Worm (Caenorhabditis elegans) whole organism, L4 larva: ENCODE results near the gene Y39B6A.69.
A peak's percentile ranks its signal among the peaks of the same experiment; 100 is the strongest.

Experiments
- D1046.2 ChIP-seq: fragments of 200-800 bp; sonication (Bioruptor generic); IDR thresholded peaks from 2 replicates; pipeline ENCODE4 v1.3.6; 2022; ENCODE audit warnings: missing genetic modification characterization, missing compliant biosample characterization
- F26F4.8 ChIP-seq: fragments of 200-800 bp; sonication (Bioruptor generic); conservative IDR thresholded peaks from 2 replicates; pipeline ENCODE4 v1.3.6; 2022; ENCODE audit warnings: missing genetic modification characterization, missing compliant biosample characterization
- F37D6.2 ChIP-seq: sonication (generic microtip); optimal IDR thresholded peaks from 2 replicates; lab custom pipeline; 2016; ENCODE audit warnings: mild to moderate bottlenecking, missing genetic modification characterization, missing compliant biosample characterization
- F44E2.7 ChIP-seq: fragments of 200-800 bp; sonication (Bioruptor generic); IDR thresholded peaks from 2 replicates; pipeline ENCODE4 v2.1.2; 2022; ENCODE audit warnings: missing genetic modification characterization, missing compliant biosample characterization
- F49E8.2 ChIP-seq: sonication (generic microtip); optimal IDR thresholded peaks from 2 replicates; lab custom pipeline; 2016; ENCODE audit warnings: missing compliant biosample characterization, mild to moderate bottlenecking, missing genetic modification characterization, borderline replicate concordance
- T20F7.1 ChIP-seq: fragments of 200-800 bp; sonication (Bioruptor generic); optimal IDR thresholded peaks from 2 replicates; lab custom pipeline; 2018; ENCODE audit warnings: mild to moderate bottlenecking, missing genetic modification characterization, missing compliant biosample characterization
- Y105C5A.15 ChIP-seq: fragments of 200-800 bp; sonication (Bioruptor generic); IDR thresholded peaks from 2 replicates; pipeline ENCODE4 v1.3.6; 2022; ENCODE audit warnings: missing genetic modification characterization, missing compliant biosample characterization
- Y48G9A.11 ChIP-seq: fragments of 200-800 bp; sonication (Bioruptor generic); IDR thresholded peaks from 2 replicates; pipeline ENCODE4 v1.3.6; 2022; ENCODE audit warnings: missing genetic modification reagents, missing genetic modification characterization, missing compliant biosample characterization
- ZK337.2 ChIP-seq: fragments of 200-800 bp; sonication (Bioruptor generic); IDR thresholded peaks from 2 replicates; pipeline ENCODE4 v1.3.6; 2022; ENCODE audit warnings: missing genetic modification reagents, missing genetic modification characterization, missing compliant biosample characterization
- aha-1 ChIP-seq: fragments of 150-350 bp; peaks from one replicate; lab custom pipeline; 2014; ENCODE audit warnings: missing biosample characterization, missing genetic modification characterization
- ceh-32 ChIP-seq: sonication (generic microtip); optimal IDR thresholded peaks from 2 replicates; lab custom pipeline; 2016; ENCODE audit warnings: mild to moderate bottlenecking, missing genetic modification characterization, missing compliant biosample characterization; ENCODE audit not compliant: poor library complexity
- ceh-62 ChIP-seq: sonication (generic microtip); optimal IDR thresholded peaks from 2 replicates; lab custom pipeline; 2017; ENCODE audit warnings: missing biosample characterization, missing genetic modification characterization
- ces-1 ChIP-seq: fragments of 150-350 bp; sonication (generic microtip); optimal IDR thresholded peaks from 4 replicates; lab custom pipeline; 2014; ENCODE audit warnings: missing biosample characterization, missing genetic modification reagents, missing genetic modification characterization
- cey-2 ChIP-seq: sonication (generic microtip); optimal IDR thresholded peaks from 3 replicates; lab custom pipeline; 2017; ENCODE audit warnings: missing genetic modification characterization, mild to moderate bottlenecking, missing compliant biosample characterization, antibody characterized with exemption, borderline replicate concordance; ENCODE audit not compliant: insufficient read depth
- ctbp-1 ChIP-seq: fragments of 200-800 bp; sonication (Bioruptor generic); IDR thresholded peaks from 2 replicates; pipeline ENCODE4 v1.3.6; 2022; ENCODE audit warnings: missing genetic modification reagents, missing genetic modification characterization, missing compliant biosample characterization
- daf-12 ChIP-seq: fragments of 150-350 bp; optimal IDR thresholded peaks from 2 replicates; lab custom pipeline; 2014; ENCODE audit warnings: missing biosample characterization, missing genetic modification reagents, missing genetic modification characterization
- dmd-8 ChIP-seq: fragments of 200-800 bp; sonication (Bioruptor generic); IDR thresholded peaks from 2 replicates; pipeline ENCODE4 v1.3.6; 2022; ENCODE audit warnings: missing genetic modification characterization, missing compliant biosample characterization
- dpl-1 ChIP-seq: fragments of 150-350 bp; optimal IDR thresholded peaks from 2 replicates; lab custom pipeline; 2014; ENCODE audit warnings: missing biosample characterization, missing genetic modification reagents, missing genetic modification characterization
- dve-1 ChIP-seq: sonication (generic microtip); optimal IDR thresholded peaks from 2 replicates; lab custom pipeline; 2017; ENCODE audit warnings: antibody characterized with exemption, mild to moderate bottlenecking, missing genetic modification characterization, missing compliant biosample characterization; ENCODE audit not compliant: insufficient read depth
- egl-27 ChIP-seq: sonication (generic microtip); optimal IDR thresholded peaks from 3 replicates; lab custom pipeline; 2017; ENCODE audit warnings: missing biosample characterization, missing genetic modification reagents, missing genetic modification characterization
- egl-43 ChIP-seq: fragments of 200-800 bp; sonication (Bioruptor generic); IDR thresholded peaks from 2 replicates; pipeline ENCODE4 v1.3.6; 2022; ENCODE audit warnings: missing genetic modification reagents, missing genetic modification characterization, missing compliant biosample characterization
- fkh-10 ChIP-seq: fragments of 150-350 bp; optimal IDR thresholded peaks from 2 replicates; lab custom pipeline; 2014; ENCODE audit warnings: missing biosample characterization, missing genetic modification reagents, missing genetic modification characterization
- hmg-1.1 ChIP-seq: fragments of 200-800 bp; sonication (Bioruptor generic); IDR thresholded peaks from 2 replicates; pipeline ENCODE4 v1.3.6; 2022; ENCODE audit warnings: missing genetic modification reagents, missing genetic modification characterization, missing compliant biosample characterization
- jun-1 ChIP-seq: fragments of 150-350 bp; optimal IDR thresholded peaks from 2 replicates; lab custom pipeline; 2014; ENCODE audit warnings: missing biosample characterization, missing genetic modification reagents, missing genetic modification characterization
- lim-7 ChIP-seq: fragments of 200-800 bp; sonication (Bioruptor generic); IDR thresholded peaks from 2 replicates; pipeline ENCODE4 v1.3.6; 2022; ENCODE audit warnings: missing genetic modification characterization, missing compliant biosample characterization
- lin-15B ChIP-seq: fragments of 150-350 bp; sonication (generic microtip); optimal IDR thresholded peaks from 3 replicates; lab custom pipeline; 2014; ENCODE audit warnings: missing biosample characterization, missing genetic modification characterization
- lin-29 ChIP-seq: fragments of 200-800 bp; sonication (Bioruptor generic); IDR thresholded peaks from 2 replicates; pipeline ENCODE4 v1.3.6; 2022; ENCODE audit warnings: missing genetic modification reagents, missing genetic modification characterization, missing compliant biosample characterization
- lin-38 ChIP-seq: fragments of 200-800 bp; sonication (Bioruptor generic); IDR thresholded peaks from 2 replicates; pipeline ENCODE4 v1.3.6; 2022; ENCODE audit warnings: missing genetic modification reagents, missing genetic modification characterization, missing compliant biosample characterization
- lin-39 ChIP-seq: fragments of 150-350 bp; optimal IDR thresholded peaks from 2 replicates; lab custom pipeline; 2014; ENCODE audit warnings: missing biosample characterization, missing genetic modification reagents, missing genetic modification characterization
- lsy-2 ChIP-seq, 2 experiments: fragments of 150-350 bp in 1 of 2; sonication (generic microtip) in 1 of 2; optimal IDR thresholded peaks; 2 replicates each; lab custom pipeline; 2014 to 2017; ENCODE audit warnings: missing biosample characterization in 2 of 2, missing genetic modification characterization in 2 of 2
- madf-9 ChIP-seq: fragments of 200-800 bp; sonication (Bioruptor generic); conservative IDR thresholded peaks from 2 replicates; pipeline ENCODE4 v1.3.6; 2022; ENCODE audit warnings: missing genetic modification reagents, missing genetic modification characterization, missing compliant biosample characterization
- mep-1 ChIP-seq: fragments of 150-350 bp; sonication (generic microtip); optimal IDR thresholded peaks from 3 replicates; lab custom pipeline; 2014; ENCODE audit warnings: missing biosample characterization, missing genetic modification characterization
- mxl-2 ChIP-seq: fragments of 200-800 bp; sonication (Bioruptor generic); conservative IDR thresholded peaks from 2 replicates; pipeline ENCODE4 v1.3.6; 2022; ENCODE audit warnings: missing genetic modification reagents, missing genetic modification characterization, missing compliant biosample characterization
- mxl-3 ChIP-seq: fragments of 200-800 bp; sonication (Bioruptor generic); optimal IDR thresholded peaks from 2 replicates; lab custom pipeline; 2018; ENCODE audit warnings: mild to moderate bottlenecking, missing genetic modification characterization, missing compliant biosample characterization
- nhr-10 ChIP-seq: fragments of 150-350 bp; optimal IDR thresholded peaks from 2 replicates; lab custom pipeline; 2014; ENCODE audit warnings: missing biosample characterization, missing genetic modification characterization
- nhr-11 ChIP-seq: fragments of 150-350 bp; optimal IDR thresholded peaks from 2 replicates; lab custom pipeline; 2014; ENCODE audit warnings: missing biosample characterization, missing genetic modification characterization
- nhr-25 ChIP-seq: sonication (generic microtip); optimal IDR thresholded peaks from 2 replicates; lab custom pipeline; 2017; ENCODE audit warnings: missing genetic modification characterization, mild to moderate bottlenecking, missing compliant biosample characterization, antibody characterized with exemption, moderate library complexity, borderline replicate concordance; ENCODE audit not compliant: insufficient read depth
- nhr-6 ChIP-seq: fragments of 150-350 bp; optimal IDR thresholded peaks from 2 replicates; lab custom pipeline; 2014; ENCODE audit warnings: missing biosample characterization, missing genetic modification characterization
- pqm-1 ChIP-seq: sonication (generic microtip); optimal IDR thresholded peaks from 2 replicates; lab custom pipeline; 2017; ENCODE audit warnings: missing biosample characterization, missing genetic modification characterization
- rbr-2 ChIP-seq: sonication (generic microtip); optimal IDR thresholded peaks from 2 replicates; lab custom pipeline; 2016; ENCODE audit warnings: missing genotype, missing genetic modification characterization, missing compliant biosample characterization
- sdz-12 ChIP-seq: fragments of 200-800 bp; sonication (Bioruptor generic); optimal IDR thresholded peaks from 2 replicates; lab custom pipeline; 2018; ENCODE audit warnings: mild to moderate bottlenecking, missing genetic modification characterization, missing compliant biosample characterization
- spr-3 ChIP-seq: fragments of 200-800 bp; sonication (Bioruptor generic); optimal IDR thresholded peaks from 2 replicates; lab custom pipeline; 2018; ENCODE audit warnings: mild to moderate bottlenecking, missing genetic modification characterization, missing compliant biosample characterization
- tag-97 ChIP-seq: fragments of 200-800 bp; sonication (Bioruptor generic); IDR thresholded peaks from 2 replicates; pipeline ENCODE4 v1.3.6; 2022; ENCODE audit warnings: missing genetic modification characterization, missing compliant biosample characterization
- tra-1 ChIP-seq: fragments of 200-800 bp; sonication (Bioruptor generic); IDR thresholded peaks from 2 replicates; pipeline ENCODE4 v1.3.6; 2022; ENCODE audit warnings: missing genetic modification reagents, missing genetic modification characterization, missing compliant biosample characterization
- unc-130 ChIP-seq: sonication (generic microtip); optimal IDR thresholded peaks from 2 replicates; lab custom pipeline; 2016; ENCODE audit warnings: missing genetic modification reagents, missing genetic modification characterization, missing compliant biosample characterization
- unc-39 ChIP-seq: sonication (generic microtip); optimal IDR thresholded peaks from 2 replicates; lab custom pipeline; 2017; ENCODE audit warnings: missing biosample characterization, missing genetic modification characterization
- unc-62 ChIP-seq, 3 experiments: fragments of 150-350 bp in 1 of 3; sonication (generic microtip); optimal IDR thresholded peaks in 2 of 3; peaks in 1 of 3; 1 replicate in 1 of 3; 2 replicates in 2 of 3; lab custom pipeline; 2014 to 2017; ENCODE audit warnings: missing biosample characterization in 3 of 3, missing genetic modification characterization in 3 of 3, missing genetic modification reagents in 3 of 3, missing genotype in 1 of 3
- zfp-2 ChIP-seq: sonication (generic microtip); optimal IDR thresholded peaks from 2 replicates; lab custom pipeline; 2016; ENCODE audit warnings: mild to moderate bottlenecking, missing genetic modification characterization, missing compliant biosample characterization
- zip-11 ChIP-seq: fragments of 200-800 bp; sonication (Bioruptor generic); IDR thresholded peaks from 2 replicates; pipeline ENCODE4 v1.3.6; 2022; ENCODE audit warnings: missing genetic modification characterization, missing compliant biosample characterization
- ztf-11 ChIP-seq: fragments of 150-350 bp; optimal IDR thresholded peaks from 2 replicates; lab custom pipeline; 2014; ENCODE audit warnings: missing biosample characterization, missing genetic modification characterization

The Y39B6A.69 gene

DNA sequence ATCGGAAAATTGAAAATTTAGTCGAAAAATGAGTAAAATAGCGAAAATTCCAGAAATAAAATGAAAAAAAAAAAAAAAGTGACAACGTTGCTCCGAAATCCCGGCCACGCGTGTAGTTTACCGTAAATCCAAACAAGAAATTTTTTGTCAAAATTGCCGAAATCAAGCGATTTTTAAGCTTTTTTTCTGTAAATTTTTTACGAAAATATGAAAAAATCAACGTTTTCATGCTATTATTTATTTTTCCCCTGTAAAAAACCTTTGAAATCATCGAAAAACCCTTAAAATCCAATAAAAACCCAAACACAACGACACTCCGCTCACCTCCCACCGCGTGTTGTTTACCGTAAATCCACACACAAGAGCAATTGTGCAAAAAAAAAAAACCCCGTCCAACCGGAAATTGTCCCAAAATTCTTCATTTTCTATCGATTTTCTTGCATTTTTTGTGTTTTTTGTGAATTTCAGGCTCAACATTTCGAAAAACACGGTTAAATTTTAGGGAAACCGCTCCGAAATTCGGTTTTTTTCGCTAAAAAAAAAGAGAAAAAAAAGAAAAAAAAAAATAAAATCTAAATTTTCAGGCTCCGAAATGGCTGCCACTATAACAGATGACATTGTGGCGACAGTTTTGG, 37.9 kb upstream of the Y39B6A.69 start, which contains the start of the genes Y39B6A.3 and pph-5 (continued):
- TF ChIP-seq nhr-25 (no peak), F49E8.2 (tag; lab: Kevin White, UChicago) (no peak), ceh-62 (tag; lab: Kevin White, UChicago) (no peak), nhr-11 (peak; percentile 14), dve-1 (peak; percentile 19), aha-1 (tag; lab: Kevin White, UChicago) (peak; percentile 24), egl-27 (tag; lab: Kevin White, UChicago) (no peak), ZK337.2 (GFP tag; lab: Robert Waterston, UW) (no peak), hmg-1.1 (GFP tag; lab: Robert Waterston, UW) (0 out of 2 replicates have a peak, but pooled peaks have one; percentile 26), ces-1 (GFP tag; lab: Kevin White, UChicago) (no peak), lim-7 (GFP tag; lab: Robert Waterston, UW) (no peak), fkh-10 (GFP tag; lab: Kevin White, UChicago) (no peak), lin-38 (no peak; the same call in 1 of the 2 replicates), unc-130 (GFP tag; lab: Kevin White, UChicago) (no peak), egl-43 (no peak), zip-11 (no peak), ctbp-1 (GFP tag; lab: Robert Waterston, UW) (no peak), lsy-2 (tag; optimal IDR thresholded peaks at IDR 0.05; lab: Kevin White, UChicago) (peak in 1 of 2 experiments; percentile 42), rbr-2 (tag; lab: Kevin White, UChicago) (peak; percentile 35), F44E2.7 (no peak), cey-2 (no peak), F37D6.2 (no peak), Y105C5A.15 (no peak), unc-39 (tag; lab: Kevin White, UChicago) (no peak), nhr-6 (tag; lab: Kevin White, UChicago) (no peak), lin-29 (GFP tag; lab: Robert Waterston, UW) (no peak), mxl-2 (GFP tag; lab: Robert Waterston, UW) (no peak), spr-3 (no peak), lin-15B (tag; lab: Kevin White, UChicago) (no peak), jun-1 (tag; lab: Kevin White, UChicago) (no peak), daf-12 (tag; lab: Kevin White, UChicago) (no peak), dmd-8 (GFP tag; lab: Robert Waterston, UW) (no peak), ceh-32 (no peak), D1046.2 (no peak), F26F4.8 (GFP tag; lab: Robert Waterston, UW) (no peak), sdz-12 (GFP tag; lab: Kevin White, UChicago) (no peak), tra-1 (no peak), mxl-3 (GFP tag; lab: Kevin White, UChicago) (no peak), nhr-10 (tag; lab: Kevin White, UChicago) (no peak), lin-39 (tag; lab: Kevin White, UChicago) (no peak), mep-1 (peak; percentile 48), madf-9 (GFP tag; lab: Robert Waterston, UW) (no peak), unc-62 (GFP tag; optimal IDR thresholded peaks at IDR 0.05 in 1 of 2; lab: Kevin White, UChicago) (no peak), unc-62 (tag; optimal IDR thresholded peaks at IDR 0.05; lab: Kevin White, UChicago) (no peak), pqm-1 (tag; lab: Kevin White, UChicago) (no peak), Y48G9A.11 (GFP tag; lab: Robert Waterston, UW) (peak; percentile 99), dpl-1 (GFP tag; lab: Kevin White, UChicago) (peak; percentile 37), T20F7.1 (GFP tag; lab: Kevin White, UChicago) (peak; percentile 100), zfp-2 (tag; lab: Kevin White, UChicago) (no peak), tag-97 (GFP tag; lab: Robert Waterston, UW) (no peak), ztf-11 (tag; lab: Kevin White, UChicago) (no peak)
